Worm (Caenorhabditis elegans) whole organism, L2 larva: ENCODE data around the gene C33G3.6.

Experiments used
- F13H6.1 ChIP-seq: sonication (generic microtip); optimal IDR thresholded peaks from 2 replicates; lab custom pipeline; 2016; ENCODE audit warnings: missing genetic modification characterization, missing compliant biosample characterization
- ZK546.5 ChIP-seq: sonication (generic microtip); optimal IDR thresholded peaks from 2 replicates; lab custom pipeline; 2017; ENCODE audit warnings: missing biosample characterization, missing genetic modification characterization
- blmp-1 ChIP-seq: sonication (generic microtip); optimal IDR thresholded peaks from 2 replicates; lab custom pipeline; 2017; ENCODE audit warnings: missing genetic modification characterization, mild to moderate bottlenecking, missing compliant biosample characterization, antibody characterized with exemption, moderate library complexity; ENCODE audit not compliant: insufficient read depth
- ceh-82 ChIP-seq: fragments of 150-350 bp; optimal IDR thresholded peaks from 2 replicates; lab custom pipeline; 2014; ENCODE audit warnings: missing biosample characterization, missing genetic modification characterization
- elt-1 ChIP-seq: fragments of 150-350 bp; optimal IDR thresholded peaks from 2 replicates; lab custom pipeline; 2014; ENCODE audit warnings: missing biosample characterization, missing genetic modification characterization
- elt-3 ChIP-seq: sonication (generic microtip); optimal IDR thresholded peaks from 2 replicates; lab custom pipeline; 2017; ENCODE audit warnings: missing biosample characterization, missing genetic modification characterization
- gmeb-1 ChIP-seq: fragments of 150-350 bp; optimal IDR thresholded peaks from 2 replicates; lab custom pipeline; 2014; ENCODE audit warnings: missing biosample characterization, missing genetic modification characterization
- nhr-11 ChIP-seq: fragments of 150-350 bp; optimal IDR thresholded peaks from 2 replicates; lab custom pipeline; 2014; ENCODE audit warnings: missing biosample characterization, missing genetic modification characterization
- nhr-12 ChIP-seq: fragments of 150-350 bp; optimal IDR thresholded peaks from 2 replicates; lab custom pipeline; 2014; ENCODE audit warnings: missing biosample characterization, missing genetic modification characterization
- unc-39 ChIP-seq: fragments of 150-350 bp; optimal IDR thresholded peaks from 2 replicates; lab custom pipeline; 2014; ENCODE audit warnings: missing biosample characterization, missing genetic modification characterization
- zag-1 ChIP-seq: fragments of 150-350 bp; optimal IDR thresholded peaks from 2 replicates; lab custom pipeline; 2014; ENCODE audit warnings: missing biosample characterization, missing genetic modification characterization
- ztf-11 ChIP-seq: sonication (generic microtip); optimal IDR thresholded peaks from 2 replicates; lab custom pipeline; 2017; ENCODE audit warnings: missing biosample characterization, missing genetic modification characterization
- ztf-4 ChIP-seq: fragments of 150-350 bp; optimal IDR thresholded peaks from 2 replicates; lab custom pipeline; 2014; ENCODE audit warnings: missing biosample characterization, missing genetic modification characterization

- TF ChIP-seq elt-1 = no peak
- TF ChIP-seq ZK546.5 = no peak
- TF ChIP-seq blmp-1 (tag; lab: Kevin White, UChicago) = no peak
- TF ChIP-seq unc-39 (tag; lab: Kevin White, UChicago) = no peak
- no peak for TF ChIP-seq nhr-11
- TF ChIP-seq ztf-11 (tag; lab: Kevin White, UChicago) = no peak
- no peak for TF ChIP-seq elt-3 (tag; lab: Kevin White, UChicago)
- no peak for TF ChIP-seq gmeb-1 (tag; lab: Kevin White, UChicago)
- TF ChIP-seq nhr-12 (tag; lab: Kevin White, UChicago) = no peak
- no peak for TF ChIP-seq ceh-82 (tag; lab: Kevin White, UChicago)
- TF ChIP-seq zag-1 (tag; lab: Kevin White, UChicago) = no peak
- TF ChIP-seq ztf-4 (tag; lab: Kevin White, UChicago) = no peak
- TF ChIP-seq F13H6.1 = no peak
Measured at ce11 chrX:14049235-14049634, 34.9 kb downstream of the C33G3.6 start, which contains the start of gene dyc-1.
